Fruit fly (Drosophila melanogaster): Measurements from ENCODE around the gene CG32091.

DNA sequence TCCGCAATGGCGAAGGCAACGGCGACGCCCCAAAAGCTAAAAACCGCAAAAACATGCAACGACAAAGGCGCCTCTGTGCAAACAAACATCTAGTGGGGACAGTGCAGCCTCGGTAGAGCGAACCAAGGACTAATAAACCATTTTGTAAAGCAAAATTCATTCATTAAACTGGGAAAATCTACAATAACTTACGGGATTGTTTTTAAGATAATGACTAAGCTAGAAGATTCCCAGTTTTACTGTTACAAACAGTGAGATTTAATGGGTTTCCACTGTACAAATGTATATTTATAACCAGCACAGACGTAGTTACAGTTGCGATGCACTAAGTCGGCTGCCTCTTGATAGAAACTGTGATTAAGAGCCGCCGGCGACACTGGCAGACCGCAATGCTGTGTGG lies 25.0 kb downstream of the CG32091 start:
- no peak for TF ChIP-seq Dek (tag; optimal IDR thresholded peaks at IDR 0.05)
- no peak for TF ChIP-seq CG10543 (GFP tag; optimal IDR thresholded peaks at IDR 0.05)
- TF ChIP-seq psq (GFP tag; optimal IDR thresholded peaks at IDR 0.05) = no peak
- 0 out of 2 replicates have a peak, but pooled peaks have one; percentile 13 for TF ChIP-seq esg (GFP tag; conservative IDR thresholded peaks at IDR 0.05)
- TF ChIP-seq Kr (GFP tag; optimal IDR thresholded peaks at IDR 0.05) = no peak
- no peak for TF ChIP-seq Asciz (GFP tag; optimal IDR thresholded peaks at IDR 0.05)
- no peak for TF ChIP-seq CG4820 (GFP tag; optimal IDR thresholded peaks at IDR 0.05)
- no peak for TF ChIP-seq Pdp1 (GFP tag; optimal IDR thresholded peaks at IDR 0.05)
